Worm (Caenorhabditis elegans): ENCODE measurements around the gene H03G16.5.

The H03G16.5 gene

ce11 chrX:15069242-15069641 is 12.6 kb upstream of the H03G16.5 start, which contains the start of gene mam-6:
TSS of gene mam-6 (minus strand) at chrX:15069342.
- no peak for TF ChIP-seq scrt-1 (GFP tag; IDR thresholded peaks at IDR 0.05)
- no peak for TF ChIP-seq hmbx-1 (tag; optimal IDR thresholded peaks at IDR 0.05)
- TF ChIP-seq hnd-1 (tag; optimal IDR thresholded peaks at IDR 0.05) = no peak
- TF ChIP-seq F13C5.2 (tag; optimal IDR thresholded peaks at IDR 0.05) = no peak

- TF ChIP-seq F13C5.2 (tag; optimal IDR thresholded peaks at IDR 0.05) = no peak
Measured at ce11 chrX:15060303-15060702, 3.7 kb upstream of the H03G16.5 start, which contains the start of gene fbxa-96. TSS of gene fbxa-96 (minus strand) at chrX:15060403.

- no peak for TF ChIP-seq flt-1 (GFP tag; IDR thresholded peaks at IDR 0.05)
- no peak for TF ChIP-seq scrt-1 (GFP tag; IDR thresholded peaks at IDR 0.05)
- no peak for TF ChIP-seq aly-1 (tag; optimal IDR thresholded peaks at IDR 0.05)
- TF ChIP-seq B0310.2 (tag; optimal IDR thresholded peaks at IDR 0.05) = no peak
- no peak for TF ChIP-seq hmbx-1 (tag; optimal IDR thresholded peaks at IDR 0.05)
- no peak for TF ChIP-seq hmg-4 (GFP tag; optimal IDR thresholded peaks at IDR 0.05)
- no peak for TF ChIP-seq tra-4 (tag; optimal IDR thresholded peaks at IDR 0.05)
- no peak for TF ChIP-seq F13C5.2 (tag; optimal IDR thresholded peaks at IDR 0.05)
- no peak for TF ChIP-seq pes-1 (GFP tag; IDR thresholded peaks at IDR 0.05)
- no peak for TF ChIP-seq ceh-36 (tag; optimal IDR thresholded peaks at IDR 0.05)
- no peak for TF ChIP-seq tbx-11 (GFP tag; IDR thresholded peaks at IDR 0.05)
- TF ChIP-seq ama-1 (optimal IDR thresholded peaks at IDR 0.05) = no peak
- TF ChIP-seq ceh-13 (GFP tag; optimal IDR thresholded peaks at IDR 0.05) = no peak
- no peak for TF ChIP-seq hnd-1 (tag; optimal IDR thresholded peaks at IDR 0.05)
Measured at ce11 chrX:15057900-15058299, 1.3 kb upstream of the H03G16.5 start.

ce11 chrX:15055914-15056313 is 723 bp downstream of the H03G16.5 start, which contains the start of gene H03G16.7:
TSS of gene H03G16.7 (minus strand) at chrX:15056014.
- TF ChIP-seq hmbx-1 (tag; optimal IDR thresholded peaks at IDR 0.05) (no peak), B0310.2 (tag; optimal IDR thresholded peaks at IDR 0.05) (no peak), F13C5.2 (tag; optimal IDR thresholded peaks at IDR 0.05) (no peak), pes-1 (GFP tag; IDR thresholded peaks at IDR 0.05) (no peak), tbx-37 (GFP tag; conservative IDR thresholded peaks at IDR 0.05) (no peak), ceh-13 (GFP tag; optimal IDR thresholded peaks at IDR 0.05) (no peak), tbx-11 (GFP tag; IDR thresholded peaks at IDR 0.05) (no peak), flt-1 (GFP tag; IDR thresholded peaks at IDR 0.05) (no peak), tra-4 (tag; optimal IDR thresholded peaks at IDR 0.05) (no peak), sea-1 (GFP tag; conservative IDR thresholded peaks at IDR 0.05) (no peak), hmg-4 (GFP tag; optimal IDR thresholded peaks at IDR 0.05) (no peak), scrt-1 (GFP tag; IDR thresholded peaks at IDR 0.05) (no peak), ama-1 (optimal IDR thresholded peaks at IDR 0.05) (no peak), ets-7 (tag; optimal IDR thresholded peaks at IDR 0.05) (no peak)

- TF ChIP-seq ceh-13 (GFP tag; optimal IDR thresholded peaks at IDR 0.05) (no peak), pes-1 (GFP tag; IDR thresholded peaks at IDR 0.05) (no peak), tbx-11 (GFP tag; IDR thresholded peaks at IDR 0.05) (no peak)
Measured at ce11 chrX:15053223-15053933, 3.3 kb downstream of the H03G16.5 start, which contains the start of gene H03G16.1. TSS of gene H03G16.1 (plus strand) at chrX:15053883.

- no peak for TF ChIP-seq pes-1 (GFP tag; IDR thresholded peaks at IDR 0.05)
- no peak for TF ChIP-seq aly-1 (tag; optimal IDR thresholded peaks at IDR 0.05)
- no peak for TF ChIP-seq F13C5.2 (tag; optimal IDR thresholded peaks at IDR 0.05)
Measured at ce11 chrX:15052385-15052784, 4.3 kb downstream of the H03G16.5 start, which contains the start of gene H03G16.6. TSS of gene H03G16.6 (plus strand) at chrX:15052685.

- no peak for TF ChIP-seq hnd-1 (tag; optimal IDR thresholded peaks at IDR 0.05)
- no peak for TF ChIP-seq aly-1 (tag; optimal IDR thresholded peaks at IDR 0.05)
- no peak for TF ChIP-seq tra-4 (tag; optimal IDR thresholded peaks at IDR 0.05)
- TF ChIP-seq hmg-4 (GFP tag; optimal IDR thresholded peaks at IDR 0.05) = no peak
- TF ChIP-seq flt-1 (GFP tag; IDR thresholded peaks at IDR 0.05) = no peak
- TF ChIP-seq ama-1 (optimal IDR thresholded peaks at IDR 0.05) = no peak
- TF ChIP-seq F13C5.2 (tag; optimal IDR thresholded peaks at IDR 0.05) = no peak
- TF ChIP-seq tbx-37 (GFP tag; conservative IDR thresholded peaks at IDR 0.05) = no peak
- no peak for TF ChIP-seq B0310.2 (tag; optimal IDR thresholded peaks at IDR 0.05)
- no peak for TF ChIP-seq ets-7 (tag; optimal IDR thresholded peaks at IDR 0.05)
- TF ChIP-seq ceh-13 (GFP tag; optimal IDR thresholded peaks at IDR 0.05) = no peak
- TF ChIP-seq scrt-1 (GFP tag; IDR thresholded peaks at IDR 0.05) = no peak
- TF ChIP-seq sea-1 (GFP tag; conservative IDR thresholded peaks at IDR 0.05) = no peak
- TF ChIP-seq ceh-36 (tag; optimal IDR thresholded peaks at IDR 0.05) = no peak
- no peak for TF ChIP-seq hmbx-1 (tag; optimal IDR thresholded peaks at IDR 0.05)
- no peak for TF ChIP-seq pes-1 (GFP tag; IDR thresholded peaks at IDR 0.05)
- TF ChIP-seq tbx-11 (GFP tag; IDR thresholded peaks at IDR 0.05) = no peak
Measured at ce11 chrX:15050006-15050405, 6.6 kb downstream of the H03G16.5 start.

- no peak for TF ChIP-seq hmbx-1 (tag; optimal IDR thresholded peaks at IDR 0.05)
- no peak for TF ChIP-seq flt-1 (GFP tag; IDR thresholded peaks at IDR 0.05)
- TF ChIP-seq ets-7 (tag; optimal IDR thresholded peaks at IDR 0.05) = no peak
- TF ChIP-seq scrt-1 (GFP tag; IDR thresholded peaks at IDR 0.05) = no peak
- no peak for TF ChIP-seq ceh-13 (GFP tag; optimal IDR thresholded peaks at IDR 0.05)
- TF ChIP-seq tbx-11 (GFP tag; IDR thresholded peaks at IDR 0.05) = no peak
- no peak for TF ChIP-seq hmg-4 (GFP tag; optimal IDR thresholded peaks at IDR 0.05)
- TF ChIP-seq hnd-1 (tag; optimal IDR thresholded peaks at IDR 0.05) = no peak
Measured at ce11 chrX:15047541-15047940, 9.1 kb downstream of the H03G16.5 start.

Data from whole organism, early embryonic.